Fruit fly (Drosophila melanogaster) ovary, adult (tissue): Measurements from ENCODE around the gene Hsc70-2.
A peak's percentile ranks its signal among the peaks of the same experiment; 100 is the strongest.

ENCODE experiments used
- CG17801 ChIP-seq: fragments of 200-800 bp; optimal IDR thresholded peaks from 2 replicates; lab custom pipeline; 2019; ENCODE audit warnings: missing biosample characterization, mild to moderate bottlenecking, missing genetic modification characterization, moderate library complexity; ENCODE audit not compliant: partially characterized antibody

Hsc70-2 gene

DNA sequence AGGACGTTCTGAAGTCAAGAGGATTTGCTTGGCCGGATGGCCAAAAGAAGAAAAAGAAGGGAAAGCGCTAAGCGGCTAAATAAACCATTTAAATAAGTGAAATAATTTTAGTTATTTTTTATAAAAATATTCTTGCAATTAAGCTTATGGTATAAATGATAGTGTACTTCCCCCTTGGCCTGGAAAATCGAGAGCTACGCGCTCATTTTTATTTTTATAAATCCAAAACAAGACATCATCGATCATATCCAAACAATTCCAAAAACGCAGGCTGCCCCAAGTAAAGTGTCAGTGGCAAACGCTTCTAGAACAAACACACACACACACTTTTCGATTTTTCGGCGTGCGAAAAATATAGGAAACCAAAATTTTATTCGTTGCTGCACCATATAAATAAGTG is at the start of gene Hsc70-2:
Hsc70-2 (plus strand) TSS at position 301 of the 400 bp plus-strand sequence.
- TF ChIP-seq CG17801 (GFP tag; lab: Kevin White, UChicago), result no peak

DNA sequence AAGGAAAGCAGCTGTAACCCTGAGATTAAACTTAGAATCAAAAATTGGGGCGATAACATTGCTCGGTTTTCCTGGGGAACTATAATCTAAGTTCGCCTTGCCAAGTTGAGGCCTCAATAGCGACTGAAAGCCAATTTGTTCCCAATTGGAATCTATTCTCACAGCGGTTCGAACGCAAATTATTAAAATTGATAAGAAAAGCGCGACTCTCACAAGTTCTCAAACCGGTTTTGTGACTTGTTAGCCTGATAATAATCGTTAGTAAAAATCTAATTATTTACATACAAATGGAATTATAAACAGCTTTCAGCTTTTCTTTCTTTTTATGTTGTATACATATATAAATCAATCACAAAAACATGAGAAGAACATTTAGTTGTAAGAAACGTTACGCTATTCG is 49.5 kb upstream of the Hsc70-2 start, which contains the start of gene yellow-f2:
yellow-f2 (minus strand) TSS at position 101 of the 400 bp plus-strand sequence.
- no peak for TF ChIP-seq CG17801 (GFP tag; lab: Kevin White, UChicago)

DNA sequence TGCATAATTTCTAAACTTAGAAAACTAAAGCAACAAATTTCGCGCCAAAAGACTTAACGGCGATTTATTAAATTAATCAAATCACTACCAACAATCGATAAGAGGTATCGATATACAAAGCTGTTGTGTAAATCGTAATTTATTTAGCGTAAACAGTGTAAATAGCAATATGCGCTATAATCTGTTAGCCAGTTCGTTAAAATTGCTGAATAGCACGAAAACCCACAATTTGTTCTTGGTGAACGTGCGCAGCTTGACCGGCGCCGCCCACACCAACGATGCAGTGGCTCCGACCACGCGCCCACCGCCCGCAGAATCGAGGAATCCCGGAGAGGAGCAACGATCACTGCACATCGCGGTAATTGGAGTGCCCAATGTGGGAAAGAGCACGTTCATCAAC is 49.0 kb upstream of the Hsc70-2 start, which contains the start of gene CG7488:
CG7488 (plus strand) TSS at position 99 of the 400 bp plus-strand sequence.
- TF ChIP-seq CG17801 (GFP tag; lab: Kevin White, UChicago), result peak; percentile 12

DNA sequence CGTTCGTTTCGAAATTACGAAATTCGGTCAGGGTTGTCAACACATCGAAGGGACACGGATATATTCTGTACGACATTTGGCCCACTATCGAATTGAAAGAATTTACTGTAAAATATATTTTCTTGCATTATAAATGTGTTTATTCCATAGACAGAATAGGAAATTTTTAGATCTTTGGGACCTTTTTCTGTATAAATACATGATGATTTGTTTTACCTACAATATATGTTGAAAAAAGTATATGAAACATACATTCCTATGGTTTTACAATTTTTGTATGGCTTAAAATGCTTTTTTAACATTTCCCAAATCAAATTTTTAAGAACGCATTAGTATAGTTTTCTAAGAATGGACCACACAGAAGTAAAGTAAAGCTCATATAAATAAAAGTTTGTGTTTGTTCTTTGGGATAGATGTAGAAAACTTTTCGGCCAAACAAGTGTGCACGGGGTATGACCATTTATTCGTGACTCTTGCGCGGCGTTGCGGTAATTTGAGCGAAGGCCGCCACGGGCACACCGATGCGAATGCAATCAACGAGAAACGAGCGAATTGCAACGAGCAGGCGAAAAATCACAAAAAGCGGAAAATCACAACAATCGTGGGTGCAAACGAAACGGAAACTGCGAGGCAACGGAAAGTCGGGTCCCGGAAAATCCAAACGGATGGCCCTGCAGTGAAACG is 46.9 kb upstream of the Hsc70-2 start, which contains the start of the genes CG17327, CG44194 and CG7518:
CG17327 (minus strand) TSS at position 177 of the 684 bp plus-strand sequence.
CG44194 (minus strand) TSS at position 177 of the 684 bp plus-strand sequence.
CG7518 (plus strand) TSS at position 540 of the 684 bp plus-strand sequence.
- no peak for TF ChIP-seq CG17801 (GFP tag; lab: Kevin White, UChicago)

DNA sequence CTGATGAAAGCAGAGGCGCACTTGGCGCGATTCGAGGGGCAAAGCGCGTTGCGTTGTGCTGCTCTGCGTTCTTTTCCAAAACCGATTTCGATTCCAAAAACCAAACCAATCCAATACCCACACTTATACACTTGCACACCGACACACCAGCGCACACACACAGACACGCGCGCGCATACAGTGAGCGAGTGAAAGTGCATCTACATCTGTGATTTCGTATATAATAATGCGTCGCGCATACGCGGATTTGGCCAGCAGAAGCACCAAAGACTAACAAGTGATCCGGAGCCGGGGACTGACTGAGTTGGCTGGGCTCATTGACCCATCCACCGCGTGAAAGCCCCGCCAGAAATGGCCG is 46.3 kb upstream of the Hsc70-2 start:
- TF ChIP-seq CG17801 (GFP tag; lab: Kevin White, UChicago), result peak; percentile 17

- TF ChIP-seq CG17801 (GFP tag; lab: Kevin White, UChicago), result no peak
Observed at dm6 chr3R:13009595-13009994, 35.0 kb upstream of the Hsc70-2 start, which contains the start of gene CG11656. Gene CG11656, plus strand, starts transcription at chr3R:13009895.

- TF ChIP-seq CG17801 (GFP tag; lab: Kevin White, UChicago), result peak; percentile 14
Observed at dm6 chr3R:13010905-13011620, 33.5 kb upstream of the Hsc70-2 start, which contains the start of gene CG8031. Gene CG8031, minus strand, starts transcription at chr3R:13011310.

DNA sequence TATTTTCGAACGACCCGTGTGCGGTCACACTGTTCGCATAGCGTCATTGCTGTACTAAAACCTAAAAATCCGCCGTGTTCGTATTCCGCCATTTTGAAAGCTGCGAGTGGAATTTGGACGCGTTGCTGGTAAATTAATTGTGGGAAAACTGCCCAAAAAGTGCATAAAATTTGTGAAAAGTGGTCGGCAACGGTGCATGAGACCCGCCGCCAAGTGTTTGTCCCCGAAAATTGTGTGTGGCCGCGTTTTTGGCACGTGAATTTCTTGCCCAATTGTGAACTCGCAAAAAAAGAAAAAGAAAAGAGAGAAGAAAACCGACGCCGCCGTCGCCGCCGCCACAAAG is 33.0 kb upstream of the Hsc70-2 start, which contains the start of gene CtBP:
CtBP (plus strand) TSS at position 29 of the 343 bp plus-strand sequence.
- TF ChIP-seq CG17801 (GFP tag; lab: Kevin White, UChicago), result no peak

DNA sequence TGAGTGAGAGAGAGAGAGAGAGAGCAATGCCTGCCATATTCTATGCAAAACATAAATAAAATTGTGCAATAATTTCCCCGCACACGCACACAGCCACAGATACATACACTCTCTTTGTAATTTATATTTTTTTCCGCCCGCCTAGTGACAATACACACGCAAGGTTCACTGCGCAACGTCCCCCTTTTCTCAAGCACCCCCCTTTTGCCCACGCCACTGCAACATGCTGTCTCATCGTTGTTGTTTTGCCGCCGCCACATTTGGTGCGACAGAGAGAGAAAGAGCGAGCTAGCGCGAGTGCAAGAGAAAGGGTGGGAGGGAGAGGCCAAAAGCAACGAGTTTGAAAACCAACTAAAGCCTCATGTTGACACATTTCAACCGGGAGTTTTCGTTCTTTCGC is 32.2 kb upstream of the Hsc70-2 start:
- peak; percentile 39 for TF ChIP-seq CG17801 (GFP tag; lab: Kevin White, UChicago)

DNA sequence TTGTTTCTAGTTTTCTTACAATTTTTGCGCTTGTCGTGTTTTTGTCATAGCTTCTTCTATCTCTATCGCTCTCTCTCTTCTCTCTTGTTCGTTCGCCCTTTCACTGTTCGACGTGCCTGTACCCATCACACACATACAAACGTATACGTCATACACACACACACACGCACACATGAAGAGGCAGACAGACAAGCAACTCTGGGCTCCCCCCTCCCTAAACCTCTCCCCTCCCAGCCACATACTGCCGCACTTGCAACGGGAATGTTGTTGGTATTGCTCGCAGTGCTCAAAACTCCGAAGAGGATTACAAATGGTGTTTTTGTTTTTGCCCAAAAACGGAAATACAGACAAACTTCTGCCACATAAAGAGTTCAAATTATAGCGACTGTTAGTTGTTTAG is 31.6 kb upstream of the Hsc70-2 start:
- no peak for TF ChIP-seq CG17801 (GFP tag; lab: Kevin White, UChicago)

dm6 chr3R:13014168-13014881 is 30.2 kb upstream of the Hsc70-2 start:
- TF ChIP-seq CG17801 (GFP tag; lab: Kevin White, UChicago), result no peak

- TF ChIP-seq CG17801 (GFP tag; lab: Kevin White, UChicago), result no peak
Observed at dm6 chr3R:13015402-13015801, 29.2 kb upstream of the Hsc70-2 start.

- TF ChIP-seq CG17801 (GFP tag; lab: Kevin White, UChicago), result no peak
Observed at dm6 chr3R:13015811-13016766, 28.5 kb upstream of the Hsc70-2 start.

DNA sequence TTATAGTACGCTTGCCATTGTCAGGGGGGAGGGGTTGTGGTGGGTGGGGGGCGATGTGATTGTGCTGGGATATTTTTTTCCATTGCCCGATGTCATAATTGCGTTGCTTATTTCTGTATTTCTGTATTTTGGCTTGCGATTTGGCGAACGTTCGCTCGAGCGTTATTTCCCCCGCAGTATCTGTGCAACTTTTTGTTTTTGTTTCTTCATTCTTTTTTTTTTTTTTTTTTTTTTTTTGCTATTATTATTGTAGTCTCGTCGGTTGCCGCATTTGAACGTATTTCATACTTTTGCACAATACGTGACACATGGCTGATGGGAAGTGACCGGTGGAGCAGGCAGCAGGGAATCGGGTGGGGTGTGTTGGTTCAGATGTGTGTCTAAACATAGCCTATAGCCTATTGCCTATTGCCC is 26.9 kb upstream of the Hsc70-2 start:
- no peak for TF ChIP-seq CG17801 (GFP tag; lab: Kevin White, UChicago)
